Worm (Caenorhabditis elegans): ENCODE measurements around the gene sqv-4.

sqv-4 gene

DNA sequence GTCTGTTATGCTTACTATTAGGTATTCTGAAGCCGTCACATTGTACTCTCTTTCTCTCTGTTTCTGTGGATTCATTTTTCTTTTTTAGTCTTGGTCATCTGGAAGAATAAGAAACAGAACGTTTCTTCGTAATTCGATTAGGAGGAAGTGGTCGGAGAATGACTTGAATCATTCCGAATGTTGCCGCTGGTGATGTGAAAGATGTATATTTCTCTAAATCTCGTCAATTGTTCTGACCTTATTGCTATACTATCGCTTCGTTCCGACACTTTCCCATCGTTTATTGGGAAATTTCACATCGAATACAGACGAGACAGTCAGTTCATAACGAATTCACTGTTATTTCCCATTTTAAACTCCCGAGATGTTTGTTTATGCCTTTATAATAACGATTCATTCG is 17.8 kb upstream of the sqv-4 start:
- no peak for TF ChIP-seq tra-4 (tag; optimal IDR thresholded peaks at IDR 0.05)
- no peak for TF ChIP-seq B0310.2 (tag; optimal IDR thresholded peaks at IDR 0.05)
- no peak for TF ChIP-seq hnd-1 (tag; optimal IDR thresholded peaks at IDR 0.05)
- TF ChIP-seq ama-1 (optimal IDR thresholded peaks at IDR 0.05), result no peak
- no peak for TF ChIP-seq aly-1 (tag; optimal IDR thresholded peaks at IDR 0.05)
- TF ChIP-seq hmg-4 (GFP tag; optimal IDR thresholded peaks at IDR 0.05), result no peak
- TF ChIP-seq F13C5.2 (tag; optimal IDR thresholded peaks at IDR 0.05), result no peak
- no peak for TF ChIP-seq ceh-13 (GFP tag; optimal IDR thresholded peaks at IDR 0.05)
- TF ChIP-seq ets-7 (tag; optimal IDR thresholded peaks at IDR 0.05), result no peak
- TF ChIP-seq tbx-11 (GFP tag; IDR thresholded peaks at IDR 0.05), result no peak
- TF ChIP-seq sea-1 (GFP tag; conservative IDR thresholded peaks at IDR 0.05), result no peak
- TF ChIP-seq ceh-36 (tag; optimal IDR thresholded peaks at IDR 0.05), result no peak

DNA sequence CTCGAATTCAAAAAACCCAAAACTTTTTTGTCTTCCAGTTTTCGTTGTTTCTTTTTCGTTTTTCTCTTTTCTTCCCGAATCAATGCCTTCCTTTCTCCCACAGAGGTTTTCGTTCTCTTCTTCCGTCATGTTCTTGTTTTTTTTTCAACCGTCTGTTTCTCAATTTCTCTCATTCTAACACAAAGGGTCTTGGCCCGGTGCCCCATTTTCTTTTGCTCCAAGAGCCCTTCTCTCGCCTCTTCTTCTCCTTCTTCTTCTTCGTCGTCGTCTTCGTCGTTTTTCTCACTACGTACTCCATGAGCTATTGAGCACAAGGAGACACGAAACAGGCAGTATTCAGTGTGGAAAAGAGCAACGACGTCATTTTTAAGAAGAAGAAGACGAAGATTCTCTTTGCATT is 16.2 kb upstream of the sqv-4 start:
- no peak for TF ChIP-seq ama-1 (optimal IDR thresholded peaks at IDR 0.05)
- no peak for TF ChIP-seq hnd-1 (tag; optimal IDR thresholded peaks at IDR 0.05)

ce11 chrV:10675978-10676377 is 14.7 kb upstream of the sqv-4 start:
- TF ChIP-seq aly-1 (tag; optimal IDR thresholded peaks at IDR 0.05) (no peak), sea-1 (GFP tag; conservative IDR thresholded peaks at IDR 0.05) (no peak), flt-1 (GFP tag; IDR thresholded peaks at IDR 0.05) (no peak), hmbx-1 (tag; optimal IDR thresholded peaks at IDR 0.05) (no peak), ceh-13 (GFP tag; optimal IDR thresholded peaks at IDR 0.05) (no peak), ceh-36 (tag; optimal IDR thresholded peaks at IDR 0.05) (no peak), tra-4 (tag; optimal IDR thresholded peaks at IDR 0.05) (no peak), pes-1 (GFP tag; IDR thresholded peaks at IDR 0.05) (no peak), hmg-4 (GFP tag; optimal IDR thresholded peaks at IDR 0.05) (no peak), tbx-11 (GFP tag; IDR thresholded peaks at IDR 0.05) (no peak)

- TF ChIP-seq hnd-1 (tag; optimal IDR thresholded peaks at IDR 0.05), result no peak
- no peak for TF ChIP-seq sea-1 (GFP tag; conservative IDR thresholded peaks at IDR 0.05)
- TF ChIP-seq hmg-4 (GFP tag; optimal IDR thresholded peaks at IDR 0.05), result no peak
- TF ChIP-seq pes-1 (GFP tag; IDR thresholded peaks at IDR 0.05), result no peak
- no peak for TF ChIP-seq ama-1 (optimal IDR thresholded peaks at IDR 0.05)
- TF ChIP-seq tbx-37 (GFP tag; conservative IDR thresholded peaks at IDR 0.05), result no peak
- TF ChIP-seq hmbx-1 (tag; optimal IDR thresholded peaks at IDR 0.05), result no peak
- no peak for TF ChIP-seq ceh-13 (GFP tag; optimal IDR thresholded peaks at IDR 0.05)
- TF ChIP-seq F13C5.2 (tag; optimal IDR thresholded peaks at IDR 0.05), result no peak
- no peak for TF ChIP-seq ets-7 (tag; optimal IDR thresholded peaks at IDR 0.05)
- no peak for TF ChIP-seq ceh-36 (tag; optimal IDR thresholded peaks at IDR 0.05)
- no peak for TF ChIP-seq scrt-1 (GFP tag; IDR thresholded peaks at IDR 0.05)
Observed at ce11 chrV:10672601-10673000, 11.3 kb upstream of the sqv-4 start.

DNA sequence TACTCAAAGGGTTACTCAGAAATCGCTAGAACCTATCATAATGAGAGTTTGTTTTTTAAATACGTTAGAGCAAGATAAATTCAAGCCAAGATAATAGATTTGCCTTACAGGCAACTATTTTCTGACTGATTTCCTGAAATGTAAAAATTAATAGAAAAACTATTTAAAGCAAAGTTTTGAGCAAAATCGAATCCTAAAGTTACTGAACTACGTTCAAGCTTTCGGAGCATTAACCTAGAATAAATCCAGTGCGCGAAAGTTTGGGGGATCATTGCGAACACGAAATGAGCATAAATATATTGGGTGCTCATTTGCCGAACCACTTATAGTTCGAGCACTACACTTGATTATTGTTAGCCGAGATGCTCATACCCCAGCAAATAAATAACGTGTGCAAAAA is 10.4 kb upstream of the sqv-4 start, which contains the start of gene ceh-22:
TSS of gene ceh-22 (plus strand) at position 301 of the 400 bp plus-strand sequence.
- TF ChIP-seq scrt-1 (GFP tag; IDR thresholded peaks at IDR 0.05) (no peak), pes-1 (GFP tag; IDR thresholded peaks at IDR 0.05) (no peak), F13C5.2 (tag; optimal IDR thresholded peaks at IDR 0.05) (no peak), hnd-1 (tag; optimal IDR thresholded peaks at IDR 0.05) (no peak), ets-7 (tag; optimal IDR thresholded peaks at IDR 0.05) (no peak), aly-1 (tag; optimal IDR thresholded peaks at IDR 0.05) (no peak), ama-1 (optimal IDR thresholded peaks at IDR 0.05) (no peak), ceh-36 (tag; optimal IDR thresholded peaks at IDR 0.05) (no peak), tbx-37 (GFP tag; conservative IDR thresholded peaks at IDR 0.05) (no peak), tbx-11 (GFP tag; IDR thresholded peaks at IDR 0.05) (no peak), tra-4 (tag; optimal IDR thresholded peaks at IDR 0.05) (no peak)

DNA sequence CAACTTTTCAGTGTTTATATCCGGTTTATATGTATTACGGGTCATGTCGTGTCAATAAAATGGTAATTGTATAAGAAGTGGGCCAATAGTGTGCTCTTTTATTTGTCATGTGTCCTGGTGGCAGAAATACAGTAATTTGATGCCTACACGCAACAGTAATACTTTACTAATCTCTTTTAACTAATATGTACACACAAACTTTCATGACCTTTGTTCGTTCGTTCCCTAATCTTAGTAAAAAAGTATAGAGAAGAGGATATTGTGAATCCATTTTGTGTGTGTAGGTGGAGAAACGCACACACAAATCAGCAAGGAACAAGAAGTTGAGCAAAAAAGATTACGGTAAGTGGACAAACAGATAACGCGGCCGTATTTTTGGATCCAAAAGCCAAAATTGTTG is 9.6 kb upstream of the sqv-4 start:
- no peak for TF ChIP-seq pes-1 (GFP tag; IDR thresholded peaks at IDR 0.05)
- no peak for TF ChIP-seq hnd-1 (tag; optimal IDR thresholded peaks at IDR 0.05)
- no peak for TF ChIP-seq scrt-1 (GFP tag; IDR thresholded peaks at IDR 0.05)

ce11 chrV:10667284-10667683 is 6.0 kb upstream of the sqv-4 start, which contains the start of gene twk-12:
TSS of gene twk-12 (plus strand) at chrV:10667584.
- TF ChIP-seq ets-7 (tag; optimal IDR thresholded peaks at IDR 0.05) (no peak), aly-1 (tag; optimal IDR thresholded peaks at IDR 0.05) (no peak), pes-1 (GFP tag; IDR thresholded peaks at IDR 0.05) (no peak), tbx-11 (GFP tag; IDR thresholded peaks at IDR 0.05) (no peak), ama-1 (optimal IDR thresholded peaks at IDR 0.05) (no peak), B0310.2 (tag; optimal IDR thresholded peaks at IDR 0.05) (no peak), tra-4 (tag; optimal IDR thresholded peaks at IDR 0.05) (no peak), sea-1 (GFP tag; conservative IDR thresholded peaks at IDR 0.05) (no peak), F13C5.2 (tag; optimal IDR thresholded peaks at IDR 0.05) (no peak), ceh-13 (GFP tag; optimal IDR thresholded peaks at IDR 0.05) (no peak), tbx-37 (GFP tag; conservative IDR thresholded peaks at IDR 0.05) (no peak), hmg-4 (GFP tag; optimal IDR thresholded peaks at IDR 0.05) (no peak), hmbx-1 (tag; optimal IDR thresholded peaks at IDR 0.05) (no peak), scrt-1 (GFP tag; IDR thresholded peaks at IDR 0.05) (no peak), ceh-36 (tag; optimal IDR thresholded peaks at IDR 0.05) (no peak), flt-1 (GFP tag; IDR thresholded peaks at IDR 0.05) (no peak), hnd-1 (tag; optimal IDR thresholded peaks at IDR 0.05) (no peak)

DNA sequence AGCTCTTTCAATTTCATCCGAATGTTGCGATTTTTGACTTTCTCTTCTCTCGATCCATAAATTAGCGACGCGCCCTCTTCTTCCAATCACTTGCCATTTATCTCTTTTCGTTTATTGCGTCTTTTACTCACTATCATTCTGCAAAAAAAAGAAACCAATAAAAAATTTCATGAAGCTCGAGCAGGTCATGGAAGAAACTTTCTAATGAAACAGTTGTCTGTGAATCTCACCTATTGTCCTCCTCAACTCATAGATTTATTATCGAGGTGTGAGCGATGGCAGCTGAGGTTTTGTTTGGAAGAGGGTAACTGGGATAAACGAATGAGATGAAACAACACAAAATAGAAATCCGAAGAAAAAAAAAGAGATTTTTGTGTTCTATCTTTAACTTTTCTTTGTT is 3.0 kb upstream of the sqv-4 start:
- TF ChIP-seq hnd-1 (tag; optimal IDR thresholded peaks at IDR 0.05) (no peak), ets-7 (tag; optimal IDR thresholded peaks at IDR 0.05) (no peak), hmg-4 (GFP tag; optimal IDR thresholded peaks at IDR 0.05) (no peak), tra-4 (tag; optimal IDR thresholded peaks at IDR 0.05) (no peak), ceh-13 (GFP tag; optimal IDR thresholded peaks at IDR 0.05) (no peak), sea-1 (GFP tag; conservative IDR thresholded peaks at IDR 0.05) (no peak), flt-1 (GFP tag; IDR thresholded peaks at IDR 0.05) (no peak)

All from whole organism, early embryonic.